Worm (Caenorhabditis elegans) whole organism, L3 larva: ENCODE measurements around the gene tank-1.

Experiments used
- ama-1 ChIP-seq: fragments of 150-350 bp; optimal IDR thresholded peaks from 2 replicates; lab custom pipeline; 2018
- daf-12 ChIP-seq: fragments of 150-350 bp; optimal IDR thresholded peaks from 2 replicates; lab custom pipeline; 2014; ENCODE audit warnings: missing biosample characterization, missing genetic modification reagents, missing genetic modification characterization
- elt-2 ChIP-seq: sonication (generic microtip); optimal IDR thresholded peaks from 2 replicates; lab custom pipeline; 2016; ENCODE audit warnings: missing genetic modification reagents, mild to moderate bottlenecking, missing genetic modification characterization, missing compliant biosample characterization
- fkh-10 ChIP-seq: sonication (generic microtip); optimal IDR thresholded peaks from 2 replicates; lab custom pipeline; 2017; ENCODE audit warnings: missing biosample characterization, missing genetic modification reagents, missing genetic modification characterization
- lin-15B ChIP-seq: fragments of 150-350 bp; optimal IDR thresholded peaks from 2 replicates; lab custom pipeline; 2014; ENCODE audit warnings: missing biosample characterization, missing genetic modification characterization
- nfya-1 ChIP-seq: sonication (generic microtip); optimal IDR thresholded peaks from 2 replicates; lab custom pipeline; 2017; ENCODE audit warnings: missing genetic modification characterization, mild to moderate bottlenecking, missing compliant biosample characterization, antibody characterized with exemption, moderate library complexity; ENCODE audit not compliant: insufficient read depth
- nhr-12 ChIP-seq: fragments of 150-350 bp; optimal IDR thresholded peaks from 2 replicates; lab custom pipeline; 2014; ENCODE audit warnings: missing biosample characterization, missing genetic modification characterization
- nhr-25 ChIP-seq: sonication (generic microtip); optimal IDR thresholded peaks from 2 replicates; lab custom pipeline; 2017; ENCODE audit warnings: missing biosample characterization, missing genetic modification characterization
- unc-39 ChIP-seq: sonication (generic microtip); optimal IDR thresholded peaks from 4 replicates; lab custom pipeline; 2017; ENCODE audit warnings: missing biosample characterization, missing genetic modification characterization
- ztf-11 ChIP-seq: fragments of 150-350 bp; optimal IDR thresholded peaks from 2 replicates; lab custom pipeline; 2014; ENCODE audit warnings: missing biosample characterization, missing genetic modification characterization

- TF ChIP-seq ama-1 (lab: Kevin White, UChicago) (no peak), ztf-11 (tag; lab: Kevin White, UChicago) (no peak), nhr-25 (tag; lab: Kevin White, UChicago) (no peak), nhr-12 (tag; lab: Kevin White, UChicago) (no peak), nfya-1 (tag; lab: Kevin White, UChicago) (no peak), unc-39 (tag; lab: Kevin White, UChicago) (no peak), fkh-10 (no peak), daf-12 (tag; lab: Kevin White, UChicago) (no peak), lin-15B (tag; lab: Kevin White, UChicago) (no peak), elt-2 (tag; lab: Kevin White, UChicago) (no peak)
These were observed 55.0 kb downstream of the tank-1 start for ce11 chrV:1230540-1230939.
